Fruit fly (Drosophila melanogaster) whole organism, embryonic: ENCODE results near the gene c12.1.

Experiments used
- Ada2b ChIP-seq: fragments of 200-800 bp; sonication (Bioruptor generic); IDR thresholded peaks from 2 replicates; pipeline ENCODE4 v1.3.6; 2022; ENCODE audit warnings: missing biosample characterization, missing genetic modification characterization
- CG1603 ChIP-seq: fragments of 200-800 bp; sonication (Bioruptor generic); optimal IDR thresholded peaks from 2 replicates; lab custom pipeline; 2019; ENCODE audit warnings: missing biosample characterization, mild to moderate bottlenecking, missing genetic modification characterization, moderate library complexity
- amos ChIP-seq: fragments of 200-800 bp; sonication (Bioruptor generic); IDR thresholded peaks from 2 replicates; pipeline ENCODE4 v1.3.6; 2022; ENCODE audit warnings: missing biosample characterization, missing genetic modification characterization; ENCODE audit not compliant: partially characterized antibody
- hb ChIP-seq: fragments of 200-800 bp; sonication (Bioruptor generic); IDR thresholded peaks from 3 replicates; pipeline ENCODE4 v1.3.6; 2022; ENCODE audit warnings: missing biosample characterization, missing genetic modification characterization; ENCODE audit not compliant: partially characterized antibody
- jumu ChIP-seq: fragments of 200-800 bp; sonication (Bioruptor generic); optimal IDR thresholded peaks from 3 replicates; lab custom pipeline; 2016; ENCODE audit warnings: missing biosample characterization, missing genetic modification characterization
- pho ChIP-seq: fragments of 200-800 bp; sonication (Bioruptor generic); optimal IDR thresholded peaks from 2 replicates; lab custom pipeline; 2016; ENCODE audit warnings: missing biosample characterization, missing genetic modification characterization
- unc-4 ChIP-seq: fragments of 200-800 bp; sonication (Bioruptor generic); IDR thresholded peaks from 2 replicates; pipeline ENCODE4 v1.3.6; 2022; ENCODE audit warnings: missing biosample characterization, missing genetic modification characterization; ENCODE audit not compliant: partially characterized antibody

The c12.1 gene

DNA sequence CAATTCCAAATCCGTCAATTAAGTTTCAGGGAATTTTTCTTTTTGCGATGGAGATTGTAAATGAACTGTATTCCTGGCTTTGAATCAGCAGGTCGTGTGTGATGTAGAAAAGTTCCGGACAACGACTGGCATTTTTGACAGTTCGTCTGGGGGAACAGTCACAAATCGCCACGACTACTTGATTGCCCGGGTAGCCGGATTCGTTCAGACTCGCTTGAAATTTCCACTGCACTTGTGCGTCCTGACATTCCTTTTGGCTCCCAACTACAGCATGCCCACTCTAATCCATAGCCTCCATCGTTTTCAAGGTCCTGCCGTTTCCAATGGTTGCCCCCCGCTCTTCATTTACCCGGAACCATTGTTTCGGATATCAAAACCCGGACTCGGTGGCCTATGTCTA lies 49.2 kb downstream of the c12.1 start, which contains the start of gene CG17440:
CG17440 (minus strand) TSS at position 101 of the 400 bp plus-strand sequence.
- TF ChIP-seq unc-4 (GFP tag; lab: Robert Waterston, UW): no peak
- TF ChIP-seq CG1603: no peak
- no peak for TF ChIP-seq pho
- TF ChIP-seq jumu: no peak
- no peak for TF ChIP-seq amos (GFP tag; lab: Robert Waterston, UW)
- TF ChIP-seq hb: no peak
- no peak for TF ChIP-seq Ada2b (GFP tag; lab: Robert Waterston, UW)
- TF ChIP-seq, all 482 proteins: peak for 0
